Fruit fly (Drosophila melanogaster): Measurements from ENCODE around the gene CG12065.

The CG12065 gene

dm6 chrX:8624867-8625266, 50.8 kb downstream of the CG12065 start (continued):
- TF ChIP-seq crc (GFP tag; optimal IDR thresholded peaks at IDR 0.05) (no peak), pfk (GFP tag; optimal IDR thresholded peaks at IDR 0.05) (peak; percentile 83), row (GFP tag; IDR thresholded peaks at IDR 0.05) (no peak), CG3163 (GFP tag; optimal IDR thresholded peaks at IDR 0.05) (peak; percentile 3), twi (tag; optimal IDR thresholded peaks at IDR 0.05) (peak; percentile 32), CG32532 (GFP tag; IDR thresholded peaks at IDR 0.05) (peak; percentile 33; the same call in 1 of the 2 replicates), CG14441 (GFP tag; IDR thresholded peaks at IDR 0.05) (no peak), prd (optimal IDR thresholded peaks at IDR 0.05) (no peak), prd (GFP tag; IDR thresholded peaks at IDR 0.05) (peak; percentile 36; the same call in 1 of the 3 replicates), eyg (GFP tag; optimal IDR thresholded peaks at IDR 0.05) (no peak), ssp (GFP tag; IDR thresholded peaks at IDR 0.05) (no peak), hth (optimal IDR thresholded peaks at IDR 0.05) (no peak), otp (GFP tag; IDR thresholded peaks at IDR 0.05) (0 out of 3 replicates have a peak, but pooled peaks have one; percentile 56), CG33213 (GFP tag; optimal IDR thresholded peaks at IDR 0.05) (no peak), CG32772 (GFP tag; IDR thresholded peaks at IDR 0.05) (no peak), CG1832 (GFP tag; optimal IDR thresholded peaks at IDR 0.05) (peak; percentile 99), CG3838 (GFP tag; optimal IDR thresholded peaks at IDR 0.05) (peak; percentile 20), CG4707 (GFP tag; optimal IDR thresholded peaks at IDR 0.05) (no peak), Atf3 (GFP tag; optimal IDR thresholded peaks at IDR 0.05) (no peak), dati (GFP tag; IDR thresholded peaks at IDR 0.05) (no peak), Stat92E (GFP tag; optimal IDR thresholded peaks at IDR 0.05) (no peak), eve (GFP tag; optimal IDR thresholded peaks at IDR 0.05) (no peak), sna (GFP tag; IDR thresholded peaks at IDR 0.05; ENCODE audit: partially characterized antibody) (0 out of 2 replicates have a peak, but pooled peaks have one; percentile 35), cas (GFP tag; IDR thresholded peaks at IDR 0.05) (no peak), Bteb2 (GFP tag; optimal IDR thresholded peaks at IDR 0.05) (no peak), Dll (GFP tag; IDR thresholded peaks at IDR 0.05; ENCODE audit: partially characterized antibody) (peak; percentile 18; the same call in 1 of the 4 replicates), tap (tag; optimal IDR thresholded peaks at IDR 0.05) (no peak), CG15514 (GFP tag; optimal IDR thresholded peaks at IDR 0.05) (no peak), CG7786 (GFP tag; optimal IDR thresholded peaks at IDR 0.05) (no peak), CG5180 (GFP tag; optimal IDR thresholded peaks at IDR 0.05) (no peak), pan (optimal IDR thresholded peaks at IDR 0.05) (no peak), pan (GFP tag; optimal IDR thresholded peaks at IDR 0.05 in 1 of 2, IDR thresholded peaks at IDR 0.05 in 1 of 2) (no peak), Drgx (GFP tag; IDR thresholded peaks at IDR 0.05) (no peak), D19A (tag; optimal IDR thresholded peaks at IDR 0.05) (no peak), tll (GFP tag; optimal IDR thresholded peaks at IDR 0.05) (no peak), fd96Cb (tag; optimal IDR thresholded peaks at IDR 0.05) (no peak), Antp (GFP tag; optimal IDR thresholded peaks at IDR 0.05) (no peak), YL-1 (GFP tag; optimal IDR thresholded peaks at IDR 0.05) (no peak), phol (tag; optimal IDR thresholded peaks at IDR 0.05) (peak; percentile 76), MTF-1 (GFP tag; optimal IDR thresholded peaks at IDR 0.05; ENCODE audit: borderline replicate concordance) (no peak), HLH3B (GFP tag; IDR thresholded peaks at IDR 0.05) (no peak), CG18262 (tag; optimal IDR thresholded peaks at IDR 0.05) (no peak), CG10654 (GFP tag; optimal IDR thresholded peaks at IDR 0.05) (no peak), Optix (GFP tag; IDR thresholded peaks at IDR 0.05) (no peak), Ets97D (GFP tag; optimal IDR thresholded peaks at IDR 0.05) (no peak), gsb-n (tag; optimal IDR thresholded peaks at IDR 0.05) (peak; percentile 67), Sin3A (optimal IDR thresholded peaks at IDR 0.05) (no peak), sd (tag; optimal IDR thresholded peaks at IDR 0.05) (peak; percentile 72), CkIIα-i1 (GFP tag; IDR thresholded peaks at IDR 0.05) (no peak), ttk (GFP tag; IDR thresholded peaks at IDR 0.05) (no peak), CG11696 (GFP tag; IDR thresholded peaks at IDR 0.05) (no peak), Hsf (GFP tag; optimal IDR thresholded peaks at IDR 0.05) (no peak), gro (GFP tag; optimal IDR thresholded peaks at IDR 0.05) (no peak)

Measured in whole organism, embryonic.